Worm (Caenorhabditis elegans) whole organism, L1 larva: Measurements from ENCODE around the gene pax-2.

Experiments used
- C16A3.4 ChIP-seq: fragments of 150-350 bp; optimal IDR thresholded peaks from 2 replicates; lab custom pipeline; 2014; ENCODE audit warnings: missing biosample characterization, missing genetic modification characterization
- C34B4.2 ChIP-seq: sonication (generic microtip); optimal IDR thresholded peaks from 2 replicates; lab custom pipeline; 2017; ENCODE audit warnings: mild to moderate bottlenecking, missing genetic modification characterization, missing compliant biosample characterization
- alr-1 ChIP-seq: fragments of 200-800 bp; sonication (Bioruptor generic); optimal IDR thresholded peaks from 2 replicates; lab custom pipeline; 2018; ENCODE audit warnings: borderline replicate concordance, mild to moderate bottlenecking, missing genetic modification characterization, missing compliant biosample characterization
- ama-1 ChIP-seq: fragments of 150-350 bp; optimal IDR thresholded peaks from 2 replicates; lab custom pipeline; 2014
- blmp-1 ChIP-seq: fragments of 150-350 bp; optimal IDR thresholded peaks from 2 replicates; lab custom pipeline; 2014; ENCODE audit warnings: missing biosample characterization, missing genetic modification characterization
- ceh-8 ChIP-seq: fragments of 200-800 bp; sonication (Bioruptor generic); optimal IDR thresholded peaks from 2 replicates; lab custom pipeline; 2018; ENCODE audit warnings: mild to moderate bottlenecking, missing genetic modification characterization, moderate library complexity, missing compliant biosample characterization
- ceh-82 ChIP-seq, 3 experiments: fragments of 150-350 bp in 1 of 3; sonication (generic microtip) in 2 of 3; optimal IDR thresholded peaks; 2 replicates each; lab custom pipeline; 2014 to 2017; ENCODE audit warnings: missing biosample characterization in 3 of 3, missing genetic modification characterization in 3 of 3
- ceh-90 ChIP-seq: sonication (generic microtip); optimal IDR thresholded peaks from 2 replicates; lab custom pipeline; 2016; ENCODE audit warnings: missing genetic modification characterization, missing compliant biosample characterization
- dpl-1 ChIP-seq, 3 experiments: fragments of 150-350 bp in 2 of 3; sonication (generic microtip) in 1 of 3; optimal IDR thresholded peaks; 2 replicates each; lab custom pipeline; 2014 to 2017; ENCODE audit warnings: missing biosample characterization in 3 of 3, missing genetic modification characterization in 3 of 3, missing genetic modification reagents in 3 of 3
- efl-1 ChIP-seq, 4 experiments: fragments of 150-350 bp; optimal IDR thresholded peaks in 3 of 4; peaks in 1 of 4; 1 replicate in 1 of 4; 2 replicates in 3 of 4; lab custom pipeline; 2014; ENCODE audit warnings: missing biosample characterization in 2 of 4, missing genetic modification characterization in 2 of 4, missing genetic modification reagents in 2 of 4
- elt-3 ChIP-seq, 6 experiments: fragments of 150-350 bp in 1 of 6; sonication (generic microtip); optimal IDR thresholded peaks; 2 replicates each; lab custom pipeline; 2017 to 2018; ENCODE audit warnings: missing biosample characterization in 6 of 6, missing genetic modification characterization in 6 of 6, inconsistent platforms in 1 of 6
- ets-5 ChIP-seq: fragments of 200-800 bp; sonication (Bioruptor generic); IDR thresholded peaks from 2 replicates; pipeline ENCODE4 v1.3.6; 2022; ENCODE audit warnings: missing genetic modification characterization, missing compliant biosample characterization
- fkh-4 ChIP-seq: sonication (generic microtip); optimal IDR thresholded peaks from 2 replicates; lab custom pipeline; 2016; ENCODE audit warnings: missing compliant biosample characterization, missing genetic modification characterization, borderline replicate concordance
- fkh-8 ChIP-seq: sonication (generic microtip); optimal IDR thresholded peaks from 2 replicates; lab custom pipeline; 2016; ENCODE audit warnings: mild to moderate bottlenecking, missing genetic modification characterization, missing compliant biosample characterization
- fos-1 ChIP-seq: fragments of 150-350 bp; optimal IDR thresholded peaks from 2 replicates; lab custom pipeline; 2014; ENCODE audit warnings: missing biosample characterization, missing genetic modification characterization
- isw-1 ChIP-seq: fragments of 200-800 bp; sonication (Bioruptor generic); IDR thresholded peaks from 2 replicates; pipeline ENCODE4 v1.3.6; 2022; ENCODE audit warnings: missing genetic modification characterization, missing compliant biosample characterization
- lin-14 ChIP-seq: fragments of 200-800 bp; sonication (Bioruptor generic); optimal IDR thresholded peaks from 2 replicates; lab custom pipeline; 2018; ENCODE audit warnings: mild to moderate bottlenecking, missing genetic modification characterization, moderate library complexity, missing compliant biosample characterization
- lin-15B ChIP-seq: fragments of 150-350 bp; sonication (generic microtip); optimal IDR thresholded peaks from 3 replicates; lab custom pipeline; 2014; ENCODE audit warnings: missing biosample characterization, missing genetic modification characterization
- lin-39 ChIP-seq: fragments of 150-350 bp; optimal IDR thresholded peaks from 2 replicates; lab custom pipeline; 2014; ENCODE audit warnings: missing biosample characterization, missing genetic modification reagents, missing genetic modification characterization
- mab-9 ChIP-seq: fragments of 200-800 bp; sonication (Bioruptor generic); IDR thresholded peaks from 2 replicates; pipeline ENCODE4 v1.3.6; 2022; ENCODE audit warnings: missing genetic modification reagents, missing genetic modification characterization, missing compliant biosample characterization
- mef-2 ChIP-seq: fragments of 150-350 bp; optimal IDR thresholded peaks from 2 replicates; lab custom pipeline; 2014; ENCODE audit warnings: missing biosample characterization, missing genetic modification characterization
- nhr-20 ChIP-seq: sonication (generic microtip); optimal IDR thresholded peaks from 2 replicates; lab custom pipeline; 2016; ENCODE audit warnings: mild to moderate bottlenecking, missing genetic modification characterization, missing compliant biosample characterization
- nhr-28 ChIP-seq: fragments of 150-350 bp; optimal IDR thresholded peaks from 2 replicates; lab custom pipeline; 2014; ENCODE audit warnings: missing biosample characterization, missing genetic modification characterization
- nhr-71 ChIP-seq: sonication (generic microtip); optimal IDR thresholded peaks from 2 replicates; lab custom pipeline; 2016; ENCODE audit warnings: mild to moderate bottlenecking, missing genetic modification characterization, moderate library complexity, missing compliant biosample characterization
- nhr-77 ChIP-seq: fragments of 150-350 bp; optimal IDR thresholded peaks from 2 replicates; lab custom pipeline; 2014; ENCODE audit warnings: missing biosample characterization, missing genetic modification characterization
- nhr-84 ChIP-seq: sonication (generic microtip); optimal IDR thresholded peaks from 2 replicates; lab custom pipeline; 2017; ENCODE audit warnings: missing biosample characterization, missing genetic modification characterization
- nhr-85 ChIP-seq: sonication (generic microtip); peaks from one replicate; lab custom pipeline; 2016; ENCODE audit warnings: missing genetic modification characterization, inconsistent platforms, missing compliant biosample characterization
- pqm-1 ChIP-seq: sonication (generic microtip); optimal IDR thresholded peaks from 3 replicates; lab custom pipeline; 2017; ENCODE audit warnings: missing biosample characterization, missing genetic modification characterization
- skn-1 ChIP-seq: fragments of 150-350 bp; optimal IDR thresholded peaks from 2 replicates; lab custom pipeline; 2014; ENCODE audit warnings: missing biosample characterization, missing genetic modification characterization
- snu-23 ChIP-seq: sonication (generic microtip); optimal IDR thresholded peaks from 2 replicates; lab custom pipeline; 2016; ENCODE audit warnings: missing genetic modification characterization, missing compliant biosample characterization
- sup-37 ChIP-seq: fragments of 200-800 bp; sonication (Bioruptor generic); optimal IDR thresholded peaks from 2 replicates; lab custom pipeline; 2018; ENCODE audit warnings: mild to moderate bottlenecking, missing genetic modification characterization, missing compliant biosample characterization
- tlp-1 ChIP-seq: fragments of 150-350 bp; optimal IDR thresholded peaks from 2 replicates; lab custom pipeline; 2014; ENCODE audit warnings: missing biosample characterization, missing genetic modification characterization
- unc-30 ChIP-seq: sonication (generic microtip); optimal IDR thresholded peaks from 2 replicates; lab custom pipeline; 2017; ENCODE audit warnings: missing biosample characterization, missing genetic modification characterization
- unc-62 ChIP-seq: fragments of 150-350 bp; optimal IDR thresholded peaks from 2 replicates; lab custom pipeline; 2014; ENCODE audit warnings: missing biosample characterization, missing genetic modification reagents, missing genetic modification characterization
- unc-86 ChIP-seq: sonication (generic microtip); optimal IDR thresholded peaks from 2 replicates; lab custom pipeline; 2016; ENCODE audit warnings: missing genetic modification characterization, missing compliant biosample characterization
- xbp-1 ChIP-seq: sonication (generic microtip); optimal IDR thresholded peaks from 2 replicates; lab custom pipeline; 2016; ENCODE audit warnings: missing genetic modification characterization, missing compliant biosample characterization
- zag-1 ChIP-seq: fragments of 150-350 bp; optimal IDR thresholded peaks from 2 replicates; lab custom pipeline; 2014; ENCODE audit warnings: missing biosample characterization, missing genetic modification characterization
- ztf-4 ChIP-seq: fragments of 150-350 bp; optimal IDR thresholded peaks from 2 replicates; lab custom pipeline; 2014; ENCODE audit warnings: missing biosample characterization, missing genetic modification characterization

Gene pax-2

DNA sequence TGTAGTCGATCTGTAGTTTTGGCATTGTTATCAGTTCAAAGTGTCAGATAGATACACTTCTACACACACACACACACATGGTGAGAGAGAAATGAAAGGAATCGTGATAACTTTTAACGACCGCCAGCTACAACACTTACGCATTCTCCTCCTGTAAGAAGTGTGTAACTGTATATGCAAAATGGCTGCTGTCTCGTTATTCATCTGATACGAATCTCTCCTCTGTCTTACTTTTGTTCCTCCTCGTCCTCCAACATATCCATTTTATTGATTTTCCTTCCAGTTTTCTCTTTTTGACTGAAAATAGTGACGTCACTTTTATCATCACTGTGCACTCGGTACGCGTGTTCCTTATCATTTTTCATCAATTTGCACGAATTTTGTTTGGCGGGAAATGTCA lies 8.6 kb upstream of the pax-2 start (continued):
- no peak for TF ChIP-seq lin-15B (tag; lab: Kevin White, UChicago)
- TF ChIP-seq nhr-85 (tag; lab: Kevin White, UChicago), result no peak
- TF ChIP-seq ztf-4 (tag; lab: Kevin White, UChicago), result no peak
- no peak for TF ChIP-seq mef-2 (tag; lab: Kevin White, UChicago)
- no peak for TF ChIP-seq ets-5 (GFP tag; lab: Robert Waterston, UW)
- no peak for TF ChIP-seq nhr-28 (tag; lab: Kevin White, UChicago)
- TF ChIP-seq nhr-71, result peak; percentile 10
- TF ChIP-seq ceh-90, result no peak
- TF ChIP-seq nhr-84 (tag; lab: Kevin White, UChicago), result no peak

DNA sequence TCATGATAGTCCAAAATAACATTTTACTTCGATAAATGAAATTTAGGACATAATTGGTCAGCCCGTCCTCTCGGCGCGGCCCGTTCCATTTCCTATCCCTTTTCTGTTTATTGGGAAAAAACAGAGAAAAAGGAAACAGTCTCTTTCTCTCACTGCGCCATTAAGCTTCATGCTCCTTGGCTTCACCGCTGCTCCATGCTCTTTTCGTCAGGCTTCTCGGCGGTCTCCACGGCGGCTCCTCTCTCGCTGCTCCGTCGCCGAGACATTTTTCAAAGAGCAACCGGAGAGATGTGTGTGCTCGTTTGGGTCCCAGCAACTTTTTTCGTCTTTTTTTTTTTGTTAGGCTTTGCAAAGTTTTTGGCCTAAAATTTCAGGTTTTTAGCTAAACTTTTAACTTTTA lies 6.7 kb upstream of the pax-2 start:
- peak; percentile 4 for TF ChIP-seq nhr-71
- TF ChIP-seq pqm-1 (tag; lab: Kevin White, UChicago), result no peak
- TF ChIP-seq xbp-1, result no peak
- no peak for TF ChIP-seq C16A3.4 (tag; lab: Kevin White, UChicago)
- TF ChIP-seq isw-1 (GFP tag; lab: Robert Waterston, UW), result no peak
- no peak for TF ChIP-seq ama-1 (lab: Kevin White, UChicago)
- TF ChIP-seq blmp-1, result no peak
- no peak for TF ChIP-seq tlp-1 (tag; lab: Kevin White, UChicago)
- no peak for TF ChIP-seq elt-3 (tag; optimal IDR thresholded peaks at IDR 0.05; lab: Kevin White, UChicago)
- TF ChIP-seq dpl-1 (GFP tag; optimal IDR thresholded peaks at IDR 0.05; lab: Kevin White, UChicago), result no peak
- peak in 1 of 3 experiments; percentile 7 for TF ChIP-seq ceh-82 (tag; optimal IDR thresholded peaks at IDR 0.05; lab: Kevin White, UChicago)
- TF ChIP-seq fkh-8 (tag; lab: Kevin White, UChicago), result peak; percentile 25
- TF ChIP-seq unc-30 (tag; lab: Kevin White, UChicago), result no peak
- peak; percentile 13 for TF ChIP-seq skn-1 (tag; lab: Kevin White, UChicago)
- peak; percentile 60 for TF ChIP-seq lin-14 (GFP tag; lab: Kevin White, UChicago)
- TF ChIP-seq C34B4.2 (tag; lab: Kevin White, UChicago), result no peak
- TF ChIP-seq fkh-4 (tag; lab: Kevin White, UChicago), result no peak
- TF ChIP-seq unc-62, result no peak
- TF ChIP-seq snu-23 (GFP tag; lab: Kevin White, UChicago), result no peak
- TF ChIP-seq ceh-8 (GFP tag; lab: Kevin White, UChicago), result no peak
- no peak for TF ChIP-seq unc-86 (tag; lab: Kevin White, UChicago)

DNA sequence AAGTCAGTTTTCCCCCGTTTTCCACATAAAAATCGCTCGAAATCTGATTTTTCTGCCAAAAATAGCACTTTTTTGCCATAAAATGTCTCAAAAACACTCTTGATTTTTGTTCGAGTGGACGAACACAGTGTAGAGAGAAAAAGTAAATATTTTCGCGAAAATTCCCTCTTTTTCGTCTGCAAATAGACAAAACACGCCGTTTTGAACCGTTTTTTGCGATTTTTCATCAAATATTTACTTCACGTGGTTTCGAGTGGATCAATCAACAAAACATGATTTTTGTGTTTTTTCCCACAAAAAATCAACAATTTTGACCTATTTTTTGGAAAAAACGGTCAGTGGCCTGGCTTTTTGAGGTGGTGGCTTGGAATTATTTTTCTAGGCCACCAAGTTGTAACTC lies 4.9 kb upstream of the pax-2 start:
- TF ChIP-seq dpl-1 (GFP tag; optimal IDR thresholded peaks at IDR 0.05; lab: Kevin White, UChicago) (no peak), skn-1 (tag; lab: Kevin White, UChicago) (peak; percentile 16)

DNA sequence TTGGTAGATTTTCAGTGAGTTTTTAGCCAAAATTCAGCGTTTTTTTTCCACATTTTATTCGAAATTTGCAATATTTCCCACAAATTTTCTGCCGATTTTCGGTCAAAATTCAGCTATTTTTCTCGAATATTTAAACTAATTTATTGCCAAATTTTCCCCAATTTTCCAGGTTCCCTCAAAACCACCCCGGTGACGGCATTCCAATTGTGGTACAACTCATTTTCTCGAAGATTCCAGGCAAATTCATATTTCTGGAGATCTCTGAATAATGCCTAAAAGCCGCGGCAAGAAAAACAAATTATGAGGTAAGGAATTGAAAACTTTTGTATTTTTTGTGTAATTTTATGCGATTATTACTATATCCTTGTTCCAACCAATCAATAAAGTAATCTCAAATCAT lies 2.9 kb upstream of the pax-2 start, which contains the start of gene osgn-1:
TSS of gene osgn-1 (plus strand) at position 301 of the 400 bp plus-strand sequence.
- no peak for TF ChIP-seq dpl-1 (GFP tag; optimal IDR thresholded peaks at IDR 0.05; lab: Kevin White, UChicago)
- no peak for TF ChIP-seq C16A3.4 (tag; lab: Kevin White, UChicago)
- no peak for TF ChIP-seq nhr-84 (tag; lab: Kevin White, UChicago)
- TF ChIP-seq alr-1, result no peak
- TF ChIP-seq sup-37 (GFP tag; lab: Kevin White, UChicago), result no peak
- no peak for TF ChIP-seq ets-5 (GFP tag; lab: Robert Waterston, UW)
- TF ChIP-seq efl-1 (optimal IDR thresholded peaks at IDR 0.05; lab: Kevin White, UChicago), result no peak
- TF ChIP-seq efl-1 (GFP tag; optimal IDR thresholded peaks at IDR 0.05 in 1 of 2; lab: Kevin White, UChicago), result no peak
- TF ChIP-seq fkh-8 (tag; lab: Kevin White, UChicago), result no peak
- no peak for TF ChIP-seq zag-1
- no peak for TF ChIP-seq fos-1 (tag; lab: Kevin White, UChicago)
- TF ChIP-seq nhr-71, result no peak
- TF ChIP-seq xbp-1, result no peak
- TF ChIP-seq nhr-20, result no peak
- no peak for TF ChIP-seq ceh-82 (tag; optimal IDR thresholded peaks at IDR 0.05; lab: Kevin White, UChicago)
- TF ChIP-seq nhr-77, result no peak
- TF ChIP-seq lin-39, result no peak
- TF ChIP-seq mab-9 (GFP tag; lab: Robert Waterston, UW), result no peak
- no peak for TF ChIP-seq blmp-1
- TF ChIP-seq, all 84 proteins: peak for 0
